In the genomic region with DNA sequence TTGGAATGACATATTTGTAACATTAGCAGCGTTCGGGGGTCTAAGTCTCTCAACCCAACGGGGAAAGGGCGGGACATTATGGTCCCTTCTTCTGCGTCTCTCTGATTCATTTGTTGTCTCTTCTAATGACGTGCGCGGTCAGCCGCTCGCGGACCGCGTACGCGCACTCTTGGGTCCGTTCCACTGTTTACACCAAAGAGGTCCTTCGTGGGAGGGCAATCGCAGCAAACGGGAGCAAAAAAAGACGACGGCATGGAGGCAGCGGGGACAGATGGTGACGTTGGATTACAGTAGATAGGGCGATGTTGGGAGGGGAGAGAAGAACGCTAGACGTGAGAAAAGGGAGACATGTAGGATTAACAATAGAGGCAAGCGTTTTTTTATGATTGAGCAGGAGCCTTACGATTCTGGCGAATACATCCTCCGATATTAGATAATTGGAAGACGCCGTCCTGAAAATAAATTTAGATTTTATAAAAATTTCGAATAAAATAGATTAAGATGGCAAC, we compare ENCODE assay signal across 3 worm cellular contexts.
A peak's percentile ranks its signal among the peaks of the same experiment; 100 is the strongest.
TF ChIP-seq lines count a peak whose summit lies in the region.

flh-1 (minus strand) TSS at position 459 of the 509 bp plus-strand sequence.

TF ChIP-seq in whole organism, L4 larva, 104 proteins besides CTCF, POLR2A, EP300 and RAD21 (continued from another document):
- no peak for TF ChIP-seq lim-7 (GFP tag; IDR thresholded peaks at IDR 0.05; lab: Robert Waterston, UW)
- no peak for TF ChIP-seq gei-8 (GFP tag; optimal IDR thresholded peaks at IDR 0.05; lab: Kevin White, UChicago)
- TF ChIP-seq nhr-11 (tag; optimal IDR thresholded peaks at IDR 0.05; lab: Kevin White, UChicago), result no peak
- no peak for TF ChIP-seq zip-11 (GFP tag; IDR thresholded peaks at IDR 0.05; lab: Robert Waterston, UW)
- no peak for TF ChIP-seq hlh-30 (tag; optimal IDR thresholded peaks at IDR 0.05; lab: Kevin White, UChicago; ENCODE audit: insufficient read depth)
- no peak for TF ChIP-seq ama-1 (optimal IDR thresholded peaks at IDR 0.05; lab: Kevin White, UChicago)
- no peak for TF ChIP-seq dmd-9 (GFP tag; IDR thresholded peaks at IDR 0.05; lab: Robert Waterston, UW)
- no peak for TF ChIP-seq hmg-1.1 (GFP tag; IDR thresholded peaks at IDR 0.05; lab: Robert Waterston, UW)
TF ChIP-seq in whole organism, L4 larva: peak in this region for 3.

TF ChIP-seq in whole organism, late embryonic, 69 proteins besides CTCF, POLR2A, EP300 and RAD21 (continued from another document):
- TF ChIP-seq ceh-14 (tag; optimal IDR thresholded peaks at IDR 0.05; lab: Kevin White, UChicago) (no peak), T23F11.4 (GFP tag; optimal IDR thresholded peaks at IDR 0.05; lab: Kevin White, UChicago) (no peak), ref-2 (tag; optimal IDR thresholded peaks at IDR 0.05; lab: Kevin White, UChicago) (peak; percentile 47), tbx-7 (tag; optimal IDR thresholded peaks at IDR 0.05; lab: Kevin White, UChicago) (no peak), ceh-19 (GFP tag; optimal IDR thresholded peaks at IDR 0.05; lab: Kevin White, UChicago) (no peak), fkh-10 (GFP tag; optimal IDR thresholded peaks at IDR 0.05; lab: Kevin White, UChicago) (no peak), pag-3 (tag; optimal IDR thresholded peaks at IDR 0.05; lab: Kevin White, UChicago; ENCODE audit: borderline replicate concordance) (no peak), ttx-3 (tag; optimal IDR thresholded peaks at IDR 0.05; lab: Kevin White, UChicago) (no peak)

TF ChIP-seq in whole organism, mixed stage, embryonic, 35 proteins besides CTCF, POLR2A, EP300 and RAD21 (continued from another document):
- TF ChIP-seq M03D4.4 (tag; optimal IDR thresholded peaks at IDR 0.05; lab: Kevin White, UChicago) (peak; percentile 27), ces-1 (GFP tag; optimal IDR thresholded peaks at IDR 0.05; lab: Kevin White, UChicago) (peak; percentile 18), cnd-1 (tag; optimal IDR thresholded peaks at IDR 0.05; lab: Kevin White, UChicago) (peak; percentile 93), ham-2 (GFP tag; optimal IDR thresholded peaks at IDR 0.05; lab: Kevin White, UChicago) (no peak), hlh-1 (tag; optimal IDR thresholded peaks at IDR 0.05; lab: Kevin White, UChicago) (peak; percentile 64), blmp-1 (tag; optimal IDR thresholded peaks at IDR 0.05; lab: Kevin White, UChicago) (no peak), sem-2 (GFP tag; optimal IDR thresholded peaks at IDR 0.05; lab: Kevin White, UChicago) (no peak), sptf-1 (tag; optimal IDR thresholded peaks at IDR 0.05; lab: Kevin White, UChicago) (peak; percentile 69), snpc-4 (tag; optimal IDR thresholded peaks at IDR 0.05; lab: Kevin White, UChicago) (no peak), elt-1 (tag; optimal IDR thresholded peaks at IDR 0.05; lab: Kevin White, UChicago; ENCODE audit: borderline replicate concordance, insufficient read depth) (no peak), mls-2 (tag; optimal IDR thresholded peaks at IDR 0.05; lab: Kevin White, UChicago) (peak; percentile 68), ztf-11 (tag; optimal IDR thresholded peaks at IDR 0.05; lab: Kevin White, UChicago) (peak; percentile 37), flh-1 (GFP tag; optimal IDR thresholded peaks at IDR 0.05; lab: Kevin White, UChicago) (no peak)
